Fruit fly (Drosophila melanogaster): Measurements from ENCODE around the gene Eig71Ej.

DNA sequence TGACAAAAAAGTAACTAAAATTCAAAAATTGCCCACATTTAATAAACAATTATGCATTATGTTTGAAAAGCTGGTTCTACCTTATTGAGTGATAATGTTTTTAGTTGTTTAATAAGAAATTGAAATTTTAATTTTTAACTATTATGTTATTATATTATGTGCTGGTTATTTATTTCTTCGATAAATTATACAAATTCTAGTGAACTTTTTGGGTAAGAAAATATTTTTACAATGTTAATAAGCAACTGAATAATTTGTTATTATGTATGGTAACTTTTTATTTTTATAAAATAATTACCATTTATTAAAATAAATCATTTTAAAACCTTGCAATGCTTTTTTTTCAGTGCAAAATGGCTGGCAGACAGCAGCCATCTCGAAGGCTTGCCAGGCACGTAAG, 44.3 kb downstream of the Eig71Ej start:
- TF ChIP-seq EcR (GFP tag; optimal IDR thresholded peaks at IDR 0.05) (no peak), psq (optimal IDR thresholded peaks at IDR 0.05) (no peak), pan (optimal IDR thresholded peaks at IDR 0.05) (no peak), Dll (optimal IDR thresholded peaks at IDR 0.05) (no peak), CG8478 (optimal IDR thresholded peaks at IDR 0.05) (no peak)
